Worm (Caenorhabditis elegans) whole organism, late embryonic: Measurements from ENCODE around the gene hrpa-1.

Experiments used
- C38D4.7 ChIP-seq: fragments of 200-800 bp; sonication (Bioruptor generic); optimal IDR thresholded peaks from 2 replicates; lab custom pipeline; 2018; ENCODE audit warnings: mild to moderate bottlenecking, missing genetic modification characterization, moderate library complexity, missing compliant biosample characterization
- F13H6.1 ChIP-seq: sonication (generic microtip); optimal IDR thresholded peaks from 2 replicates; lab custom pipeline; 2016; ENCODE audit warnings: missing genetic modification characterization, missing compliant biosample characterization
- K02D7.2 ChIP-seq: sonication (generic microtip); optimal IDR thresholded peaks from 2 replicates; lab custom pipeline; 2017; ENCODE audit warnings: mild to moderate bottlenecking, missing genetic modification characterization, missing compliant biosample characterization
- T23F11.4 ChIP-seq: fragments of 200-800 bp; sonication (Bioruptor generic); optimal IDR thresholded peaks from 2 replicates; lab custom pipeline; 2018; ENCODE audit warnings: mild to moderate bottlenecking, missing genetic modification characterization, missing compliant biosample characterization
- Y22D7AL.16 ChIP-seq: sonication (generic microtip); optimal IDR thresholded peaks from 2 replicates; lab custom pipeline; 2016; ENCODE audit warnings: missing genetic modification characterization, missing compliant biosample characterization
- ahr-1 ChIP-seq: sonication (generic microtip); optimal IDR thresholded peaks from 2 replicates; lab custom pipeline; 2016; ENCODE audit warnings: missing genetic modification characterization, missing compliant biosample characterization
- ama-1 ChIP-seq: fragments of 150-350 bp; optimal IDR thresholded peaks from 2 replicates; lab custom pipeline; 2014
- ceh-31 ChIP-seq: sonication (generic microtip); optimal IDR thresholded peaks from 2 replicates; lab custom pipeline; 2016; ENCODE audit warnings: missing genetic modification characterization, missing compliant biosample characterization
- ceh-34 ChIP-seq: sonication (generic microtip); optimal IDR thresholded peaks from 2 replicates; lab custom pipeline; 2016; ENCODE audit warnings: mild to moderate bottlenecking, missing genetic modification characterization, missing compliant biosample characterization
- che-1 ChIP-seq: sonication (generic microtip); optimal IDR thresholded peaks from 2 replicates; lab custom pipeline; 2016; ENCODE audit warnings: mild to moderate bottlenecking, missing genetic modification characterization, missing compliant biosample characterization
- dve-1 ChIP-seq: sonication (generic microtip); optimal IDR thresholded peaks from 2 replicates; lab custom pipeline; 2017; ENCODE audit warnings: antibody characterized with exemption, mild to moderate bottlenecking, missing genetic modification characterization, missing compliant biosample characterization
- fax-1 ChIP-seq: sonication (generic microtip); optimal IDR thresholded peaks from 2 replicates; lab custom pipeline; 2016; ENCODE audit warnings: missing genotype, missing genetic modification characterization, missing compliant biosample characterization
- fkh-6 ChIP-seq: sonication (generic microtip); optimal IDR thresholded peaks from 2 replicates; lab custom pipeline; 2016; ENCODE audit warnings: missing genetic modification characterization, missing compliant biosample characterization
- gmeb-2 ChIP-seq: sonication (generic microtip); optimal IDR thresholded peaks from 2 replicates; lab custom pipeline; 2016; ENCODE audit warnings: missing genetic modification characterization, inconsistent platforms, missing compliant biosample characterization
- hlh-15 ChIP-seq: sonication (generic microtip); optimal IDR thresholded peaks from 2 replicates; lab custom pipeline; 2016; ENCODE audit warnings: missing genetic modification characterization, missing compliant biosample characterization
- hlh-8 ChIP-seq: sonication (generic microtip); optimal IDR thresholded peaks from 2 replicates; lab custom pipeline; 2016; ENCODE audit warnings: missing genotype, missing genetic modification characterization, missing compliant biosample characterization
- lim-6 ChIP-seq: sonication (generic microtip); optimal IDR thresholded peaks from 2 replicates; lab custom pipeline; 2016; ENCODE audit warnings: missing genetic modification characterization, missing compliant biosample characterization
- lin-11 ChIP-seq: fragments of 200-800 bp; sonication (Bioruptor generic); optimal IDR thresholded peaks from 2 replicates; lab custom pipeline; 2018; ENCODE audit warnings: mild to moderate bottlenecking, missing genetic modification characterization, missing compliant biosample characterization
- mec-3 ChIP-seq: sonication (generic microtip); optimal IDR thresholded peaks from 2 replicates; lab custom pipeline; 2016; ENCODE audit warnings: borderline replicate concordance, missing genetic modification characterization, missing compliant biosample characterization
- pat-9 ChIP-seq: fragments of 200-800 bp; sonication (Bioruptor generic); optimal IDR thresholded peaks from 2 replicates; lab custom pipeline; 2018; ENCODE audit warnings: mild to moderate bottlenecking, missing genetic modification characterization, moderate library complexity, missing compliant biosample characterization
- pax-1 ChIP-seq: fragments of 150-350 bp; optimal IDR thresholded peaks from 2 replicates; lab custom pipeline; 2014; ENCODE audit warnings: missing biosample characterization, missing genetic modification characterization
- pha-2 ChIP-seq: sonication (generic microtip); optimal IDR thresholded peaks from 2 replicates; lab custom pipeline; 2017; ENCODE audit warnings: mild to moderate bottlenecking, missing genetic modification characterization, missing compliant biosample characterization
- pros-1 ChIP-seq: fragments of 150-350 bp; optimal IDR thresholded peaks from 2 replicates; lab custom pipeline; 2014; ENCODE audit warnings: missing biosample characterization, missing genetic modification reagents, missing genetic modification characterization
- ref-2 ChIP-seq: sonication (generic microtip); optimal IDR thresholded peaks from 2 replicates; lab custom pipeline; 2016; ENCODE audit warnings: missing genetic modification characterization, missing compliant biosample characterization
- syd-9 ChIP-seq: sonication (generic microtip); optimal IDR thresholded peaks from 2 replicates; lab custom pipeline; 2016; ENCODE audit warnings: mild to moderate bottlenecking, missing genetic modification characterization, moderate library complexity, missing compliant biosample characterization
- tbx-2 ChIP-seq: sonication (generic microtip); optimal IDR thresholded peaks from 2 replicates; lab custom pipeline; 2016; ENCODE audit warnings: missing genetic modification characterization, missing compliant biosample characterization
- unc-86 ChIP-seq: sonication (generic microtip); optimal IDR thresholded peaks from 2 replicates; lab custom pipeline; 2016; ENCODE audit warnings: missing genetic modification characterization, missing compliant biosample characterization

The hrpa-1 gene

DNA sequence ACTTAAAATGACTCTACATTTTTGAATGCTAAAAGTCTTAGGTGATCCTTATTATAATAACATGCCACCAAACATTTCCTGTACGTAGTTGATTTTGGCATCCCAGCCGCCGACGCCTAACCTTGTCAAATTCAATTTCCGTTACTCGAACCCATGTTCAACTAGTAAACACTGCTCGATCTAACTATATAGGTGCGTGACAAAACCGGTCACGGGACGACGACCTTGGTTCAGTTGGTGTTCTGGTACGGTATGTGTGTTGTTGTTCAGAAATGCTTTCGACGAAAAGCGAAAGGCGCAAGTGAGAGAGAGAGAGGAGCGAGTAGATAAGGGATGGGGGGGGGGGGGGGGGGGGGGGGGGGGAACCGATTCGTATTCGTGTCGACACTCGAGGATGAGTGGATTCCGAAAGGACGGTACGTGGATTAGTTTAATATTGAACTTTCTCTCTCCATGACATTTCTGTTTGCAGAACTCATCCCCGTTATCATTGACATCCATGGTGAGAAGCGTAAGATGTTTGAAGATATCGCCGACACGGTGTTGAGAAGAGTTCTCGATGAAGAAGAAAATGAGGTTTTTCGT lies 46.6 kb downstream of the hrpa-1 start, which contains the start of gene W08E12.8:
TSS of gene W08E12.8 (plus strand) at position 395 of the 585 bp plus-strand sequence.
- TF ChIP-seq ahr-1 (tag; lab: Kevin White, UChicago) (no peak), unc-86 (no peak), T23F11.4 (GFP tag; lab: Kevin White, UChicago) (no peak), ref-2 (tag; lab: Kevin White, UChicago) (no peak), lin-11 (tag; lab: Kevin White, UChicago) (no peak), che-1 (no peak), hlh-15 (tag; lab: Kevin White, UChicago) (no peak), pha-2 (no peak), ceh-34 (tag; lab: Kevin White, UChicago) (no peak), F13H6.1 (tag; lab: Kevin White, UChicago) (no peak), fax-1 (tag; lab: Kevin White, UChicago) (no peak), dve-1 (tag; lab: Kevin White, UChicago) (no peak), ceh-31 (tag; lab: Kevin White, UChicago) (no peak), C38D4.7 (GFP tag; lab: Kevin White, UChicago) (no peak)

DNA sequence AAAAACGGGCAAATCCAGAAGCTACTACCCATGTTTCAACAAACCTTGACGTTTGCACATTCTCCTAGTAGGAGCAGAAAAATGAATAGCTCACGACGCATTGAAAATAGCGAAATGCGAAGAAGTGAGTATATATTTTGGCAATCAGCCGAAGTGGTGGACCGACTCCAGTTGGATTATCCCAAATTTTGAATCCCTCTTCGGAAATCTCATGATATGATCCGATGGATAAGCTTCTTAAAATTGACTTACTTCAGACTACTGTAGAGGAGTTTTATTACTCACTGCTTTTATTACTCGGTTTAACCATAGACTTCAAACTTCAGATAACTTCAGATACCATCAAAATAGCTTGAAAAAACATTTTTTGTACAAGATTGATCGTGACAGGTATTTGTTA lies 49.4 kb downstream of the hrpa-1 start, which contains the start of gene gcy-23:
TSS of gene gcy-23 (minus strand) at position 101 of the 400 bp plus-strand sequence.
- no peak for TF ChIP-seq K02D7.2 (tag; lab: Kevin White, UChicago)
- no peak for TF ChIP-seq hlh-15 (tag; lab: Kevin White, UChicago)
- TF ChIP-seq hlh-8 (tag; lab: Kevin White, UChicago), result no peak
- no peak for TF ChIP-seq gmeb-2 (tag; lab: Kevin White, UChicago)
- no peak for TF ChIP-seq mec-3 (tag; lab: Kevin White, UChicago)
- TF ChIP-seq ceh-31 (tag; lab: Kevin White, UChicago), result no peak
- TF ChIP-seq fkh-6 (tag; lab: Kevin White, UChicago), result no peak
- TF ChIP-seq lim-6 (tag; lab: Kevin White, UChicago), result no peak
- no peak for TF ChIP-seq ama-1 (lab: Kevin White, UChicago)
- no peak for TF ChIP-seq syd-9 (tag; lab: Kevin White, UChicago)
- TF ChIP-seq pat-9 (tag; lab: Kevin White, UChicago), result no peak
- no peak for TF ChIP-seq Y22D7AL.16 (tag; lab: Kevin White, UChicago)
- TF ChIP-seq pros-1 (tag; lab: Kevin White, UChicago), result no peak
- TF ChIP-seq lin-11 (tag; lab: Kevin White, UChicago), result no peak
- no peak for TF ChIP-seq pax-1 (tag; lab: Kevin White, UChicago)
- no peak for TF ChIP-seq tbx-2 (tag; lab: Kevin White, UChicago)
